Worm (Caenorhabditis elegans): Measurements from ENCODE around the gene del-5.

DNA sequence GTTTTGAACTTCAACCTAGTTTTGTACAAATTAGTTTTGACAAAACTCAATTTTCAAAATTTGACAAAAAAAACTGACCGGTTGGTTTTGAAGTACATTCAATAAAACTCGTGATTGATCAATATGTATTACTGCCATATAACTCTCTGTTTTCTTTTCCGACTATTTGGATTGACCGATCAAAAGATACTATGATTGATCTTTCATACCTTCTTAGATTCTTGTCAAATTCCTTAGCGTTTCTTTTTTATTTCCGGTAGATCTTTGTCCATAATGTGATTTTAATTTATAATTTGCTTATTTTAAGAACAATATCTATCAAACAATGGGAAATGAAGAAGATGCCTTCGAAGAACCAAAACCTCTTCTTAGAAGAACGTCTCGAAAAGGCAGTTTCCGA, 4.4 kb upstream of the del-5 start, which contains the start of gene F58A3.3:
- TF ChIP-seq him-1 (tag; optimal IDR thresholded peaks at IDR 0.05) (no peak), W03F9.2 (tag; optimal IDR thresholded peaks at IDR 0.05) (no peak)
